Worm (Caenorhabditis elegans): ENCODE data around the gene cpg-18.

cpg-18 gene

ce11 chrIV:5764392-5764791 lies 29.6 kb downstream of the cpg-18 start:
- TF ChIP-seq ama-1 (optimal IDR thresholded peaks at IDR 0.05) (no peak), hlh-30 (tag; optimal IDR thresholded peaks at IDR 0.05; ENCODE audit: insufficient read depth) (peak; percentile 65), arid-1 (GFP tag; conservative IDR thresholded peaks at IDR 0.05) (no peak), gei-8 (GFP tag; optimal IDR thresholded peaks at IDR 0.05) (peak; percentile 37), lsy-2 (tag; optimal IDR thresholded peaks at IDR 0.05) (peak; percentile 14 to 66), mxl-3 (GFP tag; optimal IDR thresholded peaks at IDR 0.05) (peak; percentile 73), nhr-102 (tag; optimal IDR thresholded peaks at IDR 0.05) (peak; percentile 22), cey-2 (tag; optimal IDR thresholded peaks at IDR 0.05; ENCODE audit: borderline replicate concordance, insufficient read depth) (peak; percentile 14), mxl-2 (GFP tag; conservative IDR thresholded peaks at IDR 0.05) (no peak), dve-1 (tag; optimal IDR thresholded peaks at IDR 0.05; ENCODE audit: insufficient read depth) (peak; percentile 59), mep-1 (tag; optimal IDR thresholded peaks at IDR 0.05) (peak; percentile 27), unc-62 (GFP tag; optimal IDR thresholded peaks at IDR 0.05 in 1 of 2) (peak in 1 of 2 experiments; percentile 95), unc-62 (tag; optimal IDR thresholded peaks at IDR 0.05) (no peak), ceh-20 (GFP tag; IDR thresholded peaks at IDR 0.05) (0 out of 2 replicates have a peak, but pooled peaks have one; percentile 21), mdl-1 (tag; optimal IDR thresholded peaks at IDR 0.05) (peak in 1 of 2 experiments; percentile 81), hif-1 (tag; optimal IDR thresholded peaks at IDR 0.05) (no peak), dmd-6 (GFP tag; IDR thresholded peaks at IDR 0.05) (peak; percentile 79), ztf-7 (tag; optimal IDR thresholded peaks at IDR 0.05) (no peak), nhr-48 (tag; optimal IDR thresholded peaks at IDR 0.05) (peak; percentile 44), daf-16 (GFP tag; optimal IDR thresholded peaks at IDR 0.05) (no peak), daf-16 (tag; optimal IDR thresholded peaks at IDR 0.05) (peak; percentile 68), fos-1 (tag; optimal IDR thresholded peaks at IDR 0.05) (no peak), nhr-28 (tag; optimal IDR thresholded peaks at IDR 0.05) (peak; percentile 92), hlh-11 (tag; optimal IDR thresholded peaks at IDR 0.05) (peak; percentile 75), dpl-1 (GFP tag; optimal IDR thresholded peaks at IDR 0.05) (peak; percentile 21)

DNA sequence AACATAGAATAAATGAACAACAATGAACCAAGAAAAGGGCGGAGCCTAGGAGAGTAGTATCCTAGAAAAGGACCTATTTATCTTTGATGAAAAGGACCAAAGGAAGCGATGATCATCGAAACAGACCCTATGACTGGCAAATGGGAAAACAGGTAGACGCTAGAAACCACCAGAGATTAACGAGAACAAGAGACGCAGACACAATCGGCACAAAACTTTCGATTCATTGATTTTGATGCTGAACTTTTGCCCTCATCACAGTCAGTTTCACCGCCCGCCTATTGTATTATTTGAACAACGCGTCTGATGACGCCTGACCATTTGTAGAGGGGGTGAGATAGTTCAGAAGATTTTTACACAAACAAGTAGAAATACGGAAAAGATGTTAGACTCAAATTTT lies 30.8 kb downstream of the cpg-18 start:
- TF ChIP-seq T20F7.1 (GFP tag; optimal IDR thresholded peaks at IDR 0.05): no peak
- no peak for TF ChIP-seq nhr-6 (tag; optimal IDR thresholded peaks at IDR 0.05)
- no peak for TF ChIP-seq zfp-3 (GFP tag; conservative IDR thresholded peaks at IDR 0.05)
- no peak for TF ChIP-seq madf-5 (GFP tag; IDR thresholded peaks at IDR 0.05)
- no peak for TF ChIP-seq lir-3 (tag; optimal IDR thresholded peaks at IDR 0.05)
- no peak for TF ChIP-seq ces-1 (GFP tag; optimal IDR thresholded peaks at IDR 0.05)
- no peak for TF ChIP-seq snpc-4 (tag; optimal IDR thresholded peaks at IDR 0.05)
- no peak for TF ChIP-seq ceh-82 (tag; optimal IDR thresholded peaks at IDR 0.05)
- no peak for TF ChIP-seq lin-29 (GFP tag; IDR thresholded peaks at IDR 0.05)
- peak; percentile 29; the same call in 1 of the 2 replicates for TF ChIP-seq hmg-1.1 (GFP tag; IDR thresholded peaks at IDR 0.05)
- TF ChIP-seq mes-2 (tag; optimal IDR thresholded peaks at IDR 0.05; ENCODE audit: poor library complexity, severe bottlenecking): no peak
- TF ChIP-seq mxl-3 (GFP tag; optimal IDR thresholded peaks at IDR 0.05): no peak
- TF ChIP-seq ceh-28 (tag; optimal IDR thresholded peaks at IDR 0.05): no peak
- no peak for TF ChIP-seq F26F4.8 (GFP tag; conservative IDR thresholded peaks at IDR 0.05)
- no peak for TF ChIP-seq dpl-1 (GFP tag; optimal IDR thresholded peaks at IDR 0.05)
- TF ChIP-seq jun-1 (tag; optimal IDR thresholded peaks at IDR 0.05): no peak
- TF ChIP-seq nhr-237 (tag; optimal IDR thresholded peaks at IDR 0.05): no peak
- no peak for TF ChIP-seq sdz-12 (GFP tag; optimal IDR thresholded peaks at IDR 0.05)
- no peak for TF ChIP-seq F10B5.3 (tag; optimal IDR thresholded peaks at IDR 0.05)
- no peak for TF ChIP-seq daf-16 (GFP tag; optimal IDR thresholded peaks at IDR 0.05)
- TF ChIP-seq daf-16 (tag; optimal IDR thresholded peaks at IDR 0.05): no peak
- TF ChIP-seq ztf-7 (tag; optimal IDR thresholded peaks at IDR 0.05): no peak
- no peak for TF ChIP-seq egl-27 (tag; optimal IDR thresholded peaks at IDR 0.05)
- TF ChIP-seq hlh-30 (tag; optimal IDR thresholded peaks at IDR 0.05; ENCODE audit: insufficient read depth): peak; percentile 64
- no peak for TF ChIP-seq nhr-102 (tag; optimal IDR thresholded peaks at IDR 0.05)
- TF ChIP-seq php-3 (GFP tag; IDR thresholded peaks at IDR 0.05): no peak
- TF ChIP-seq unc-130 (GFP tag; optimal IDR thresholded peaks at IDR 0.05): no peak
- no peak for TF ChIP-seq F44E2.7 (GFP tag; IDR thresholded peaks at IDR 0.05)
- no peak for TF ChIP-seq lin-38 (GFP tag; IDR thresholded peaks at IDR 0.05)
- no peak for TF ChIP-seq egl-43 (GFP tag; IDR thresholded peaks at IDR 0.05)
- no peak for TF ChIP-seq zip-2 (tag; optimal IDR thresholded peaks at IDR 0.05)
- TF ChIP-seq lin-15B (tag; optimal IDR thresholded peaks at IDR 0.05): no peak
